Fruit fly (Drosophila melanogaster): ENCODE data around the gene CG15435.

dm6 chr2L:4422154-4422553 lies 37.4 kb upstream of the CG15435 start:
- TF ChIP-seq CG8478 (optimal IDR thresholded peaks at IDR 0.05): no peak
- no peak for TF ChIP-seq CTCF (optimal IDR thresholded peaks at IDR 0.05)
